Fruit fly (Drosophila melanogaster): ENCODE data around the gene CG7381.
A peak's percentile ranks its signal among the peaks of the same experiment; 100 is the strongest.

CG7381 gene

dm6 chr3R:13015811-13016766 lies 38.8 kb upstream of the CG7381 start:
- no peak for TF ChIP-seq sv (GFP tag; optimal IDR thresholded peaks at IDR 0.05)
- TF ChIP-seq br (GFP tag; optimal IDR thresholded peaks at IDR 0.05) = peak; percentile 36
- TF ChIP-seq CG32264 (GFP tag; optimal IDR thresholded peaks at IDR 0.05) = peak; percentile 9
- peak; percentile 87 for TF ChIP-seq Rel (GFP tag; optimal IDR thresholded peaks at IDR 0.05)
- peak; percentile 73 for TF ChIP-seq Rel (tag; optimal IDR thresholded peaks at IDR 0.05)
- TF ChIP-seq Abd-B (GFP tag; optimal IDR thresholded peaks at IDR 0.05) = no peak
- TF ChIP-seq foxo (GFP tag; optimal IDR thresholded peaks at IDR 0.05) = peak; percentile 22 to 72
- TF ChIP-seq Vsx2 (GFP tag; optimal IDR thresholded peaks at IDR 0.05; ENCODE audit: partially characterized antibody) = no peak
- no peak for TF ChIP-seq dsf (GFP tag; optimal IDR thresholded peaks at IDR 0.05; ENCODE audit: borderline replicate concordance)
- TF ChIP-seq GATAd (GFP tag; optimal IDR thresholded peaks at IDR 0.05) = no peak
- TF ChIP-seq ey (GFP tag; optimal IDR thresholded peaks at IDR 0.05) = peak; percentile 21
- peak; percentile 16 for TF ChIP-seq Hnf4 (GFP tag; optimal IDR thresholded peaks at IDR 0.05)
- TF ChIP-seq N (GFP tag; optimal IDR thresholded peaks at IDR 0.05) = no peak
- TF ChIP-seq CrebA (GFP tag; optimal IDR thresholded peaks at IDR 0.05; ENCODE audit: borderline replicate concordance) = no peak
- TF ChIP-seq woc (GFP tag; optimal IDR thresholded peaks at IDR 0.05) = peak; percentile 87
- TF ChIP-seq lola (GFP tag; optimal IDR thresholded peaks at IDR 0.05) = no peak
- TF ChIP-seq rgr (GFP tag; optimal IDR thresholded peaks at IDR 0.05) = no peak
- TF ChIP-seq tai (GFP tag; optimal IDR thresholded peaks at IDR 0.05) = peak; percentile 9
- TF ChIP-seq Dfd (GFP tag; optimal IDR thresholded peaks at IDR 0.05) = no peak
- peak; percentile 56 for TF ChIP-seq brk (GFP tag; optimal IDR thresholded peaks at IDR 0.05)
- TF ChIP-seq OdsH (GFP tag; optimal IDR thresholded peaks at IDR 0.05) = peak; percentile 11
- TF ChIP-seq dmrt93B (GFP tag; optimal IDR thresholded peaks at IDR 0.05) = no peak
- TF ChIP-seq Mio (GFP tag; optimal IDR thresholded peaks at IDR 0.05) = no peak
- TF ChIP-seq fru (GFP tag; optimal IDR thresholded peaks at IDR 0.05) = peak; percentile 62
- TF ChIP-seq Myc (optimal IDR thresholded peaks at IDR 0.05) = peak; percentile 96
- TF ChIP-seq dl (GFP tag; optimal IDR thresholded peaks at IDR 0.05; ENCODE audit: insufficient read depth in 1 of 2, partially characterized antibody in 2 of 2) = peak; percentile 60 to 71
- TF ChIP-seq usp (GFP tag; optimal IDR thresholded peaks at IDR 0.05) = no peak
- peak; percentile 21 for TF ChIP-seq jim (GFP tag; optimal IDR thresholded peaks at IDR 0.05)
- TF ChIP-seq h (GFP tag; optimal IDR thresholded peaks at IDR 0.05) = peak; percentile 42
- TF ChIP-seq Dif (GFP tag; optimal IDR thresholded peaks at IDR 0.05; ENCODE audit: partially characterized antibody) = peak; percentile 68
- TF ChIP-seq pan (optimal IDR thresholded peaks at IDR 0.05) = no peak
- TF ChIP-seq HLH106 (tag; optimal IDR thresholded peaks at IDR 0.05) = peak; percentile 4
- TF ChIP-seq Jra (GFP tag; optimal IDR thresholded peaks at IDR 0.05) = peak; percentile 25
- TF ChIP-seq psq (GFP tag; optimal IDR thresholded peaks at IDR 0.05) = peak; percentile 69
- TF ChIP-seq CG9705 (GFP tag; optimal IDR thresholded peaks at IDR 0.05) = no peak
- TF ChIP-seq sage (GFP tag; optimal IDR thresholded peaks at IDR 0.05) = peak; percentile 46
- peak; percentile 65 for TF ChIP-seq Hr83 (GFP tag; optimal IDR thresholded peaks at IDR 0.05; ENCODE audit: poor library complexity, severe bottlenecking)
- no peak for TF ChIP-seq Hr78 (GFP tag; optimal IDR thresholded peaks at IDR 0.05)
- TF ChIP-seq Sp1 (GFP tag; optimal IDR thresholded peaks at IDR 0.05) = no peak

- TF ChIP-seq HLH106 (tag; optimal IDR thresholded peaks at IDR 0.05) (no peak), rgr (GFP tag; optimal IDR thresholded peaks at IDR 0.05) (no peak), fru (GFP tag; optimal IDR thresholded peaks at IDR 0.05) (no peak), Dfd (GFP tag; optimal IDR thresholded peaks at IDR 0.05) (no peak), jim (GFP tag; optimal IDR thresholded peaks at IDR 0.05) (no peak), Mio (GFP tag; optimal IDR thresholded peaks at IDR 0.05) (no peak), woc (GFP tag; optimal IDR thresholded peaks at IDR 0.05) (no peak), sage (GFP tag; optimal IDR thresholded peaks at IDR 0.05) (no peak), Rel (GFP tag; optimal IDR thresholded peaks at IDR 0.05) (no peak), Rel (tag; optimal IDR thresholded peaks at IDR 0.05) (no peak), Abd-B (GFP tag; optimal IDR thresholded peaks at IDR 0.05) (no peak), Dif (GFP tag; optimal IDR thresholded peaks at IDR 0.05; ENCODE audit: partially characterized antibody) (no peak)
These were observed 38.1 kb upstream of the CG7381 start for dm6 chr3R:13015402-13015801.

All from whole organism, wandering third instar larva.